Worm (Caenorhabditis elegans) whole organism, late embryonic: ENCODE data around the gene D1086.5.
"Not testable (repeated sequence)": the region's sequence is repeated elsewhere in the genome, so short reads cannot be mapped to it uniquely, and the experiment has no call there.

ENCODE experiments used
- ceh-9 ChIP-seq: sonication (generic microtip); optimal IDR thresholded peaks from 2 replicates; lab custom pipeline; 2016; ENCODE audit warnings: mild to moderate bottlenecking, missing genetic modification characterization, inconsistent platforms, missing compliant biosample characterization
- nfya-1 ChIP-seq: sonication (generic microtip); optimal IDR thresholded peaks from 2 replicates; lab custom pipeline; 2017; ENCODE audit warnings: missing genetic modification characterization, mild to moderate bottlenecking, missing compliant biosample characterization, antibody characterized with exemption, moderate library complexity
- sox-2 ChIP-seq: fragments of 200-800 bp; sonication (Bioruptor generic); IDR thresholded peaks from 2 replicates; pipeline ENCODE4 v1.3.6; 2022; ENCODE audit warnings: missing genetic modification reagents, missing genetic modification characterization, missing compliant biosample characterization

The D1086.5 gene

DNA sequence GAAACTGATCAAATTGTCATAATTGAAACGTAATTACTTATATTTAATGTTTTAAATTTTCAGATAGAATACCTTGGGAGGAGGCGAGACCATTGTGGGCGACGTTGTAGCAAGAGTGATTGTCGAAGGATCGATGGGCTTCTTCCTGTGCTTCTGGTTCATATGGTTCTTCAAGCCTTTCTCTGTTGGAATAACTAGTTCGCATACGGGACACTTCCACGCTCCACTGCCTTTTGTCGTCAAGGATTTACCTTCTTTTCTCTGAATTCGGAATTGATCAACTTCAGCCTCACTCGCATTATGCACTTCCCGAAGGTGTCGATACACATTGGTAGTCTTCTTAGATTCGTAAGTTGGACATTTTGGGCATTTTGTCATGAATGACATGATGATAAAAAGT is 40.9 kb downstream of the D1086.5 start, which contains the start of gene F58D12.1:
F58D12.1 (plus strand) TSS at position 301 of the 400 bp plus-strand sequence.
- not testable (repeated sequence) for TF ChIP-seq nfya-1; sox-2 (GFP tag; lab: Robert Waterston, UW); ceh-9
